Fruit fly (Drosophila melanogaster): Measurements from ENCODE around the gene Irc.

Irc gene

DNA sequence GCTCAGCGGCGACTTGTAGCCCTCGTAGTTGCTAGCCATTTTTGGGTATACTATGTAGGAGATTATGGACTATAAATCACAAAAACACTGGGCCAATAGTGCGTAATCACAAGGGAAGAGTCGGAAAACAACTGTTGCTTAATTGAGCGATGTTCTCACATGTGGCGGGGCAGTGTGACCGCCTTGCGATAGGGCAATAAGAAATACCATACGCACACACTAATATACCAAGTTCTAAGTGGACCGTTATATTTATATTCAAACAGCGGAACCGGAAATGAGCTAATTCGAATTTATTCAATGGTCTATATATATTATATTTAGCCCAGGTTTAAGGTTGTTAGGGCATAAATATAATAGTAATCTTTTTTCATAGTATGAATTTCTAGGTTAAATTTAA lies 18.3 kb downstream of the Irc start, which contains the start of gene Adsl:
TSS of gene Adsl (minus strand) at position 165 of the 400 bp plus-strand sequence.
- TF ChIP-seq Eip75B (GFP tag; optimal IDR thresholded peaks at IDR 0.05), result peak; percentile 60
- peak in 1 of 2 experiments; percentile 36 for TF ChIP-seq salr (GFP tag; optimal IDR thresholded peaks at IDR 0.05)
- TF ChIP-seq Met (GFP tag; optimal IDR thresholded peaks at IDR 0.05), result peak; percentile 67
- TF ChIP-seq CG9139 (GFP tag; optimal IDR thresholded peaks at IDR 0.05), result peak; percentile 34
- TF ChIP-seq CG4318 (GFP tag; optimal IDR thresholded peaks at IDR 0.05), result no peak
- TF ChIP-seq Gug (GFP tag; IDR thresholded peaks at IDR 0.05), result no peak
- peak; percentile 16 for TF ChIP-seq cyc (GFP tag; optimal IDR thresholded peaks at IDR 0.05)
- no peak for TF ChIP-seq ss (GFP tag; optimal IDR thresholded peaks at IDR 0.05)
- no peak for TF ChIP-seq Hr38 (GFP tag; optimal IDR thresholded peaks at IDR 0.05)
- no peak for TF ChIP-seq Hr4 (GFP tag; optimal IDR thresholded peaks at IDR 0.05)
- TF ChIP-seq CG7368 (GFP tag; optimal IDR thresholded peaks at IDR 0.05), result peak; percentile 26
- TF ChIP-seq spab (GFP tag; optimal IDR thresholded peaks at IDR 0.05), result peak; percentile 27
- TF ChIP-seq Eip93F (GFP tag; optimal IDR thresholded peaks at IDR 0.05), result no peak
- peak; percentile 54 for TF ChIP-seq Sox102F (GFP tag; optimal IDR thresholded peaks at IDR 0.05)
- peak; percentile 45; the same call in 1 of the 3 replicates for TF ChIP-seq CG6163 (GFP tag; IDR thresholded peaks at IDR 0.05)
- no peak for TF ChIP-seq Hr39 (GFP tag; optimal IDR thresholded peaks at IDR 0.05)
- no peak for TF ChIP-seq fkh (GFP tag; optimal IDR thresholded peaks at IDR 0.05)
- no peak for TF ChIP-seq CG11902 (GFP tag; optimal IDR thresholded peaks at IDR 0.05)
- peak; percentile 43 for TF ChIP-seq dsx (GFP tag; optimal IDR thresholded peaks at IDR 0.05; ENCODE audit: poor library complexity, severe bottlenecking)
- no peak for TF ChIP-seq Lpt (GFP tag; optimal IDR thresholded peaks at IDR 0.05)
- TF ChIP-seq CG11762 (GFP tag; optimal IDR thresholded peaks at IDR 0.05; ENCODE audit: insufficient read depth), result peak; percentile 31
- TF ChIP-seq CG10631 (GFP tag; optimal IDR thresholded peaks at IDR 0.05), result no peak
- peak; percentile 31; the same call in 1 of the 3 replicates for TF ChIP-seq eg (GFP tag; IDR thresholded peaks at IDR 0.05)
- no peak for TF ChIP-seq achi (GFP tag; optimal IDR thresholded peaks at IDR 0.05)
- peak; percentile 28 for TF ChIP-seq CG8319 (GFP tag; optimal IDR thresholded peaks at IDR 0.05)
- peak; percentile 73 for TF ChIP-seq svp (GFP tag)
- peak; percentile 56 for TF ChIP-seq CG6808 (GFP tag; optimal IDR thresholded peaks at IDR 0.05)
- TF ChIP-seq esn (GFP tag; optimal IDR thresholded peaks at IDR 0.05), result no peak
- peak; percentile 27 for TF ChIP-seq Blimp-1 (GFP tag; optimal IDR thresholded peaks at IDR 0.05)
- TF ChIP-seq vri (GFP tag; optimal IDR thresholded peaks at IDR 0.05), result no peak
- peak; percentile 44 for TF ChIP-seq fd85E (GFP tag; optimal IDR thresholded peaks at IDR 0.05)
- no peak for TF ChIP-seq CG3032 (tag; optimal IDR thresholded peaks at IDR 0.05)
- no peak for TF ChIP-seq CG6854 (GFP tag; optimal IDR thresholded peaks at IDR 0.05)
- no peak for TF ChIP-seq CG15336 (GFP tag; IDR thresholded peaks at IDR 0.05)
- peak; percentile 18 for TF ChIP-seq CG31627 (GFP tag; optimal IDR thresholded peaks at IDR 0.05)
- TF ChIP-seq acj6 (GFP tag; optimal IDR thresholded peaks at IDR 0.05), result peak; percentile 49
- peak; percentile 36 for TF ChIP-seq CG8632 (GFP tag; optimal IDR thresholded peaks at IDR 0.05)
- TF ChIP-seq CG32006 (GFP tag; optimal IDR thresholded peaks at IDR 0.05), result no peak
- peak; percentile 60 for TF ChIP-seq topi (GFP tag; optimal IDR thresholded peaks at IDR 0.05)
- TF ChIP-seq CG11294 (GFP tag; IDR thresholded peaks at IDR 0.05), result no peak
- no peak for TF ChIP-seq Ets21C (GFP tag; optimal IDR thresholded peaks at IDR 0.05)
- peak; percentile 56 for TF ChIP-seq CG1621 (tag; optimal IDR thresholded peaks at IDR 0.05)
- TF ChIP-seq pdm3 (GFP tag; optimal IDR thresholded peaks at IDR 0.05), result peak; percentile 46
- peak; percentile 23 for TF ChIP-seq CG16779 (tag; optimal IDR thresholded peaks at IDR 0.05)
- peak; percentile 60 for TF ChIP-seq lz (GFP tag; optimal IDR thresholded peaks at IDR 0.05)
- peak; percentile 38 for TF ChIP-seq CG6792 (GFP tag; optimal IDR thresholded peaks at IDR 0.05)
- peak; percentile 90 for TF ChIP-seq Eip78C (GFP tag)
- no peak for TF ChIP-seq dac (GFP tag; optimal IDR thresholded peaks at IDR 0.05)
- TF ChIP-seq Sox14 (GFP tag; optimal IDR thresholded peaks at IDR 0.05), result peak; percentile 18
- no peak for TF ChIP-seq CG6276 (GFP tag; optimal IDR thresholded peaks at IDR 0.05)
- TF ChIP-seq CG34406 (GFP tag; optimal IDR thresholded peaks at IDR 0.05), result peak; percentile 62
- peak; percentile 65 for TF ChIP-seq net (GFP tag; optimal IDR thresholded peaks at IDR 0.05)
- TF ChIP-seq OdsH (GFP tag; optimal IDR thresholded peaks at IDR 0.05), result peak; percentile 24
